Fruit fly (Drosophila melanogaster) whole organism, prepupa: Measurements from ENCODE around the gene HP1c.

Experiments used
- Blimp-1 ChIP-seq: fragments of 200-800 bp; sonication (Bioruptor generic); optimal IDR thresholded peaks from 3 replicates; lab custom pipeline; 2017; ENCODE audit warnings: missing biosample characterization, missing genetic modification characterization, mild to moderate bottlenecking, moderate library complexity, missing genetic modification reagents
- CG10669 ChIP-seq: fragments of 200-800 bp; sonication (Bioruptor generic); optimal IDR thresholded peaks from 3 replicates; lab custom pipeline; 2018; ENCODE audit warnings: missing biosample characterization, mild to moderate bottlenecking, missing genetic modification characterization, moderate library complexity
- CG11294 ChIP-seq: fragments of 200-800 bp; sonication (Bioruptor generic); IDR thresholded peaks from 2 replicates; pipeline ENCODE4 v1.3.6; 2022; ENCODE audit warnings: missing biosample characterization, missing genetic modification characterization
- CG11762 ChIP-seq: fragments of 200-800 bp; sonication (Bioruptor generic); optimal IDR thresholded peaks from 3 replicates; lab custom pipeline; 2016; ENCODE audit warnings: missing biosample characterization, missing genetic modification characterization; ENCODE audit not compliant: insufficient read depth
- CG11902 ChIP-seq: fragments of 200-800 bp; sonication (Bioruptor generic); optimal IDR thresholded peaks from 3 replicates; lab custom pipeline; 2016; ENCODE audit warnings: missing biosample characterization, missing genetic modification characterization
- CG15336 ChIP-seq: fragments of 200-800 bp; sonication (Bioruptor generic); IDR thresholded peaks from 2 replicates; pipeline ENCODE4 v1.3.6; 2022; ENCODE audit warnings: missing biosample characterization, missing genetic modification characterization
- CG16779 ChIP-seq: fragments of 200-800 bp; sonication (Bioruptor generic); optimal IDR thresholded peaks from 3 replicates; lab custom pipeline; 2017; ENCODE audit warnings: missing biosample characterization, mild to moderate bottlenecking, missing genetic modification characterization
- CG3032 ChIP-seq: fragments of 200-800 bp; optimal IDR thresholded peaks from 2 replicates; lab custom pipeline; 2019; ENCODE audit warnings: missing biosample characterization, mild to moderate bottlenecking, missing genetic modification characterization, moderate library complexity
- CG31627 ChIP-seq: fragments of 200-800 bp; sonication (Bioruptor generic); optimal IDR thresholded peaks from 3 replicates; lab custom pipeline; 2016; ENCODE audit warnings: missing biosample characterization, missing genetic modification characterization
- CG32006 ChIP-seq: fragments of 200-800 bp; sonication (Bioruptor generic); optimal IDR thresholded peaks from 3 replicates; lab custom pipeline; 2017; ENCODE audit warnings: missing biosample characterization, mild to moderate bottlenecking, missing genetic modification characterization
- CG34406 ChIP-seq: fragments of 200-800 bp; sonication (Bioruptor generic); optimal IDR thresholded peaks from 3 replicates; lab custom pipeline; 2016; ENCODE audit warnings: missing biosample characterization, missing genetic modification characterization
- CG4318 ChIP-seq: fragments of 200-800 bp; sonication (Bioruptor generic); optimal IDR thresholded peaks from 3 replicates; lab custom pipeline; 2017; ENCODE audit warnings: missing biosample characterization, mild to moderate bottlenecking, missing genetic modification characterization
- CG6163 ChIP-seq: fragments of 200-800 bp; sonication (Bioruptor generic); IDR thresholded peaks from 3 replicates; pipeline ENCODE4 v1.3.6; 2022; ENCODE audit warnings: missing biosample characterization, missing genetic modification characterization
- CG6276 ChIP-seq: fragments of 200-800 bp; sonication (Bioruptor generic); optimal IDR thresholded peaks from 2 replicates; lab custom pipeline; 2017; ENCODE audit warnings: missing biosample characterization, mild to moderate bottlenecking, missing genetic modification characterization
- CG6792 ChIP-seq: fragments of 200-800 bp; sonication (Bioruptor generic); optimal IDR thresholded peaks from 3 replicates; lab custom pipeline; 2016; ENCODE audit warnings: missing biosample characterization, missing genetic modification characterization
- CG6808 ChIP-seq: fragments of 200-800 bp; sonication (Bioruptor generic); optimal IDR thresholded peaks from 3 replicates; lab custom pipeline; 2017; ENCODE audit warnings: missing biosample characterization, missing genetic modification characterization, mild to moderate bottlenecking, moderate library complexity, missing genetic modification reagents
- CG7368 ChIP-seq: fragments of 200-800 bp; sonication (Bioruptor generic); optimal IDR thresholded peaks from 3 replicates; lab custom pipeline; 2016; ENCODE audit warnings: missing biosample characterization, missing genetic modification characterization
- CG8119 ChIP-seq: fragments of 200-800 bp; sonication (Bioruptor generic); IDR thresholded peaks from 3 replicates; pipeline ENCODE4 v1.3.6; 2022; ENCODE audit warnings: missing biosample characterization, missing genetic modification characterization
- CG8319 ChIP-seq: fragments of 200-800 bp; sonication (Bioruptor generic); optimal IDR thresholded peaks from 3 replicates; lab custom pipeline; 2016; ENCODE audit warnings: missing biosample characterization, missing genetic modification characterization
- CG8632 ChIP-seq: fragments of 200-800 bp; sonication (Bioruptor generic); optimal IDR thresholded peaks from 3 replicates; lab custom pipeline; 2016; ENCODE audit warnings: missing biosample characterization, missing genetic modification characterization
- CG9139 ChIP-seq: fragments of 200-800 bp; sonication (Bioruptor generic); optimal IDR thresholded peaks from 3 replicates; lab custom pipeline; 2017; ENCODE audit warnings: missing biosample characterization, mild to moderate bottlenecking, missing genetic modification characterization
- Eip75B ChIP-seq: fragments of 200-800 bp; sonication (Bioruptor generic); optimal IDR thresholded peaks from 3 replicates; lab custom pipeline; 2016; ENCODE audit warnings: missing biosample characterization, missing genetic modification characterization
- Eip78C ChIP-seq: fragments of 200-800 bp; sonication (Bioruptor generic); peaks from one replicate; lab custom pipeline; 2016; ENCODE audit warnings: missing biosample characterization, missing genetic modification characterization
- Eip93F ChIP-seq: fragments of 200-800 bp; sonication (Bioruptor generic); optimal IDR thresholded peaks from 2 replicates; lab custom pipeline; 2016; ENCODE audit warnings: missing biosample characterization, mild to moderate bottlenecking, missing genetic modification characterization
- Ets21C ChIP-seq: fragments of 200-800 bp; sonication (Bioruptor generic); optimal IDR thresholded peaks from 3 replicates; lab custom pipeline; 2016; ENCODE audit warnings: missing biosample characterization, missing genetic modification characterization
- Hr38 ChIP-seq: sonication (Bioruptor generic); optimal IDR thresholded peaks from 2 replicates; lab custom pipeline; 2016; ENCODE audit warnings: missing biosample characterization, missing genetic modification characterization
- Hr39 ChIP-seq: fragments of 200-800 bp; sonication (Bioruptor generic); optimal IDR thresholded peaks from 2 replicates; lab custom pipeline; 2016; ENCODE audit warnings: missing biosample characterization, missing genetic modification characterization
- Hr4 ChIP-seq: fragments of 200-800 bp; sonication (Bioruptor generic); optimal IDR thresholded peaks from 3 replicates; lab custom pipeline; 2016; ENCODE audit warnings: missing biosample characterization, missing genetic modification characterization
- Lpt ChIP-seq: fragments of 200-800 bp; sonication (Bioruptor generic); optimal IDR thresholded peaks from 3 replicates; lab custom pipeline; 2016; ENCODE audit warnings: missing biosample characterization, missing genetic modification characterization
- Smox ChIP-seq: fragments of 200-800 bp; sonication (Bioruptor generic); optimal IDR thresholded peaks from 3 replicates; lab custom pipeline; 2016; ENCODE audit warnings: missing biosample characterization, missing genetic modification characterization
- Sox102F ChIP-seq: fragments of 200-800 bp; sonication (Bioruptor generic); optimal IDR thresholded peaks from 2 replicates; lab custom pipeline; 2016; ENCODE audit warnings: missing biosample characterization, mild to moderate bottlenecking, missing genetic modification characterization
- Sox14 ChIP-seq: fragments of 200-800 bp; sonication (Bioruptor generic); optimal IDR thresholded peaks from 3 replicates; lab custom pipeline; 2016; ENCODE audit warnings: missing biosample characterization, missing genetic modification characterization
- Sox15 ChIP-seq: fragments of 200-800 bp; sonication (Bioruptor generic); optimal IDR thresholded peaks from 3 replicates; lab custom pipeline; 2016; ENCODE audit warnings: missing biosample characterization, missing genetic modification characterization
- achi ChIP-seq: fragments of 200-800 bp; sonication (Bioruptor generic); optimal IDR thresholded peaks from 3 replicates; lab custom pipeline; 2016; ENCODE audit warnings: missing biosample characterization, missing genetic modification characterization
- acj6 ChIP-seq: fragments of 200-800 bp; sonication (Bioruptor generic); optimal IDR thresholded peaks from 3 replicates; lab custom pipeline; 2016; ENCODE audit warnings: missing biosample characterization, missing genetic modification characterization
- cyc ChIP-seq: fragments of 200-800 bp; sonication (Bioruptor generic); optimal IDR thresholded peaks from 3 replicates; lab custom pipeline; 2016; ENCODE audit warnings: missing biosample characterization, missing genetic modification characterization
- dac ChIP-seq: fragments of 200-800 bp; sonication (Bioruptor generic); optimal IDR thresholded peaks from 2 replicates; lab custom pipeline; 2017; ENCODE audit warnings: missing biosample characterization, mild to moderate bottlenecking, missing genetic modification characterization
- dsx ChIP-seq: fragments of 200-800 bp; optimal IDR thresholded peaks from 3 replicates; lab custom pipeline; 2019; ENCODE audit warnings: missing biosample characterization, mild to moderate bottlenecking, missing genetic modification characterization, moderate library complexity; ENCODE audit not compliant: poor library complexity, severe bottlenecking
- eg ChIP-seq: fragments of 200-800 bp; sonication (Bioruptor generic); IDR thresholded peaks from 3 replicates; pipeline ENCODE4 v1.3.6; 2022; ENCODE audit warnings: missing biosample characterization, missing genetic modification characterization
- esn ChIP-seq: fragments of 200-800 bp; sonication (Bioruptor generic); optimal IDR thresholded peaks from 2 replicates; lab custom pipeline; 2016; ENCODE audit warnings: missing biosample characterization, mild to moderate bottlenecking, missing genetic modification characterization, moderate library complexity
- fd59A ChIP-seq: fragments of 200-800 bp; sonication (Bioruptor generic); optimal IDR thresholded peaks from 2 replicates; lab custom pipeline; 2017; ENCODE audit warnings: missing biosample characterization, mild to moderate bottlenecking, missing genetic modification characterization, missing genetic modification reagents
- fd85E ChIP-seq: fragments of 200-800 bp; sonication (Bioruptor generic); optimal IDR thresholded peaks from 3 replicates; lab custom pipeline; 2016; ENCODE audit warnings: missing biosample characterization, missing genetic modification characterization
- lz ChIP-seq: fragments of 200-800 bp; sonication (Bioruptor generic); optimal IDR thresholded peaks from 3 replicates; lab custom pipeline; 2016; ENCODE audit warnings: missing biosample characterization, missing genetic modification characterization
- net ChIP-seq: fragments of 200-800 bp; sonication (Bioruptor generic); optimal IDR thresholded peaks from 3 replicates; lab custom pipeline; 2016; ENCODE audit warnings: missing biosample characterization, missing genetic modification characterization
- salr ChIP-seq, 2 experiments: fragments of 200-800 bp; sonication (Bioruptor generic); optimal IDR thresholded peaks; 3 replicates each; lab custom pipeline; 2016 to 2018; ENCODE audit warnings: missing biosample characterization in 2 of 2, missing genetic modification characterization in 2 of 2, mild to moderate bottlenecking in 1 of 2
- spab ChIP-seq: fragments of 200-800 bp; sonication (Bioruptor generic); optimal IDR thresholded peaks from 2 replicates; lab custom pipeline; 2017; ENCODE audit warnings: missing biosample characterization, mild to moderate bottlenecking, missing genetic modification characterization, missing genetic modification reagents
- ss ChIP-seq, 2 experiments: fragments of 200-800 bp; sonication (Bioruptor generic); optimal IDR thresholded peaks; 2 replicates in 1 of 2; 3 replicates in 1 of 2; lab custom pipeline; 2017 to 2018; ENCODE audit warnings: mild to moderate bottlenecking in 2 of 2, missing biosample characterization in 2 of 2, missing genetic modification characterization in 2 of 2, moderate library complexity in 1 of 2
- svp ChIP-seq: fragments of 200-800 bp; sonication (Bioruptor generic); peaks from one replicate; lab custom pipeline; 2016; ENCODE audit warnings: missing biosample characterization, missing genetic modification characterization
- topi ChIP-seq: fragments of 200-800 bp; sonication (Bioruptor generic); optimal IDR thresholded peaks from 3 replicates; lab custom pipeline; 2016; ENCODE audit warnings: missing biosample characterization, missing genetic modification characterization
- vri ChIP-seq: fragments of 200-800 bp; sonication (Bioruptor generic); optimal IDR thresholded peaks from 3 replicates; lab custom pipeline; 2016; ENCODE audit warnings: missing biosample characterization, mild to moderate bottlenecking, missing genetic modification characterization

HP1c gene

DNA sequence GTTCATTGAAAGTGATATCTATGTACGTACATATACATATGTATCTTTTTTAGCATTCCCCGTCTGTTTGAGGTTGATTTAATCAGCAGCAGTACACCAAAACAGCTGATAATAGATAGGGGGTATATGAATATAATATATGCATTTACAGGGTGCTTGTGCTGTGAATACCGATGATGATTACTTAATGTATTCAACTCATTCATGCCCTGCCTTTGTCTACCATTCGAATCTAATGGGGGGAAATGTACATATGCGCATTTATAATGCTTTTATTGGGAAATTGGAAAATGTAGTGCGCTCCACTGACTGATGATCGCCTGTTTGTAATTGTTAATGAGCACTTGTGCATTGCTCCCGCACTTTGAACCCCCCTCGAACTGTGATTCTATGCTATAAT, 34.7 kb downstream of the HP1c start:
- TF ChIP-seq CG6792 (GFP tag; lab: Kevin White, UChicago) = no peak
- no peak for TF ChIP-seq ss (GFP tag; optimal IDR thresholded peaks at IDR 0.05; lab: Kevin White, UChicago)
- TF ChIP-seq CG7368 (GFP tag; lab: Kevin White, UChicago) = no peak
- no peak for TF ChIP-seq topi (GFP tag; lab: Kevin White, UChicago)
- TF ChIP-seq CG8632 (GFP tag; lab: Kevin White, UChicago) = no peak
- TF ChIP-seq CG6163 = no peak
- peak; percentile 58 for TF ChIP-seq svp (GFP tag; lab: Kevin White, UChicago)
- TF ChIP-seq, all 60 proteins: peak for 1

DNA sequence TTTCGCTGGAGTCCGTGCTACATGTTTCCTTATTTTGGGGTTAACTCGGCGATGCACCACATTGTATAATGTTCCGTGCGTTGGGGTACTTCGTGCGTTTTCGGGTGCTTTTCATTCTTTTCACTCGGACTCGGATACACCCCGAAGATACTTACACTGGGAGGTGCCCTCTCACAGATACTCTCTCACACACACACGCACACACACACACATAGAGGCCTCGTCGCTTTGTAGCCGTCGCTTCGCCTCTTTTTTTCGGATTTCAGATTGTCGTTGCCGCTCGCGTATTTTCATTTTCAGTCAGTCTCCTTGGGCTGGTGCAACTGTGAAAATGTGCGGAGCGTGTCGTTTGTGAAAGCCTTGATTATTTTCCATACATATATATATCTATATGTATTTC, 36.0 kb downstream of the HP1c start:
- TF ChIP-seq Hr4 (no peak), CG16779 (tag; lab: Kevin White, UChicago) (peak; percentile 22), Eip75B (GFP tag; lab: Kevin White, UChicago) (peak; percentile 6), vri (GFP tag; lab: Kevin White, UChicago) (peak; percentile 63), CG11762 (GFP tag; lab: Kevin White, UChicago) (no peak), fd85E (peak; percentile 79), CG10669 (GFP tag; lab: Kevin White, UChicago) (no peak), achi (GFP tag; lab: Kevin White, UChicago) (peak; percentile 32), CG11902 (GFP tag; lab: Kevin White, UChicago) (no peak), topi (GFP tag; lab: Kevin White, UChicago) (peak; percentile 42), CG11294 (GFP tag; lab: Robert Waterston, UW) (peak; percentile 59; the same call in 1 of the 2 replicates), CG7368 (GFP tag; lab: Kevin White, UChicago) (no peak), Lpt (peak; percentile 25), Sox15 (no peak), cyc (GFP tag; lab: Kevin White, UChicago) (no peak), CG6163 (peak; percentile 86), spab (no peak), Ets21C (GFP tag; lab: Kevin White, UChicago) (no peak), CG31627 (GFP tag; lab: Kevin White, UChicago) (no peak), dsx (GFP tag; lab: Kevin White, UChicago) (peak; percentile 71), Hr38 (GFP tag; lab: Kevin White, UChicago) (no peak), Sox102F (GFP tag; lab: Kevin White, UChicago) (peak; percentile 74), CG32006 (peak; percentile 7), CG3032 (tag; lab: Kevin White, UChicago) (no peak), Eip78C (GFP tag; lab: Kevin White, UChicago) (peak; percentile 76), dac (GFP tag; lab: Kevin White, UChicago) (no peak), CG34406 (GFP tag; lab: Kevin White, UChicago) (peak; percentile 16), CG6808 (GFP tag; lab: Kevin White, UChicago) (no peak), Eip93F (GFP tag; lab: Kevin White, UChicago) (peak; percentile 87), Hr39 (GFP tag; lab: Kevin White, UChicago) (no peak), CG8119 (GFP tag; lab: Robert Waterston, UW) (peak; percentile 73), CG4318 (GFP tag; lab: Kevin White, UChicago) (no peak), CG6276 (peak; percentile 54), salr (GFP tag; optimal IDR thresholded peaks at IDR 0.05; lab: Kevin White, UChicago) (no peak), CG8319 (no peak), CG8632 (GFP tag; lab: Kevin White, UChicago) (no peak), Smox (peak; percentile 33), Sox14 (GFP tag; lab: Kevin White, UChicago) (peak; percentile 35), eg (GFP tag; lab: Robert Waterston, UW) (peak; percentile 78; the same call in 2 of the 3 replicates), CG9139 (GFP tag; lab: Kevin White, UChicago) (peak; percentile 49), acj6 (GFP tag; lab: Kevin White, UChicago) (no peak), lz (no peak), Blimp-1 (no peak), CG15336 (GFP tag; lab: Robert Waterston, UW) (peak; percentile 79), fd59A (GFP tag; lab: Kevin White, UChicago) (no peak), esn (peak; percentile 48), net (peak; percentile 51)
